Worm (Caenorhabditis elegans) whole organism, young adult: ENCODE data around the gene hal-3.

Experiments
- C06A6.2 ChIP-seq: fragments of 200-800 bp; sonication (Bioruptor generic); conservative IDR thresholded peaks from 2 replicates; pipeline ENCODE4 v1.3.6; 2022; ENCODE audit warnings: missing genetic modification characterization, missing compliant biosample characterization
- K12H6.12 ChIP-seq: fragments of 200-800 bp; sonication (Bioruptor generic); optimal IDR thresholded peaks from 2 replicates; lab custom pipeline; 2018; ENCODE audit warnings: mild to moderate bottlenecking, missing genetic modification characterization, missing compliant biosample characterization
- ama-1 ChIP-seq, 3 experiments: fragments of 150-350 bp in 1 of 3; sonication (generic microtip) in 2 of 3; optimal IDR thresholded peaks; 2 replicates each; lab custom pipeline; 2014 to 2018; ENCODE audit warnings: missing biosample characterization in 2 of 3, missing genetic modification characterization in 2 of 3, missing genetic modification reagents in 2 of 3
- ceh-79 ChIP-seq: sonication (generic microtip); optimal IDR thresholded peaks from 2 replicates; lab custom pipeline; 2017; ENCODE audit warnings: mild to moderate bottlenecking, missing genetic modification characterization, missing compliant biosample characterization
- dox-1 ChIP-seq: fragments of 200-800 bp; sonication (Bioruptor generic); IDR thresholded peaks from 2 replicates; pipeline ENCODE4 v1.3.6; 2022; ENCODE audit warnings: missing genetic modification reagents, missing genetic modification characterization, missing compliant biosample characterization
- pha-4 ChIP-seq: fragments of 150-350 bp; sonication (generic microtip); optimal IDR thresholded peaks from 2 replicates; lab custom pipeline; 2014; ENCODE audit warnings: missing biosample characterization, missing genetic modification reagents, missing genetic modification characterization
- snpc-4 ChIP-seq, 5 experiments: fragments of 150-350 bp in 1 of 5; sonication (generic microtip) in 4 of 5; optimal IDR thresholded peaks; 2 replicates each; lab custom pipeline; 2014 to 2018; ENCODE audit warnings: missing genetic modification characterization in 5 of 5, missing biosample characterization in 3 of 5, antibody characterized with exemption in 2 of 5, mild to moderate bottlenecking in 2 of 5, missing compliant biosample characterization in 2 of 5, missing genotype in 2 of 5, moderate library complexity in 2 of 5, missing genetic modification reagents in 1 of 5
- zim-3 ChIP-seq: sonication (generic microtip); optimal IDR thresholded peaks from 2 replicates; lab custom pipeline; 2017; ENCODE audit warnings: mild to moderate bottlenecking, missing genetic modification characterization, moderate library complexity, missing compliant biosample characterization
- ztf-6 ChIP-seq: fragments of 200-800 bp; sonication (Bioruptor generic); IDR thresholded peaks from 2 replicates; pipeline ENCODE4 v1.3.6; 2022; ENCODE audit warnings: missing genetic modification reagents, missing genetic modification characterization, missing compliant biosample characterization

ce11 chrII:9619402-9619862 lies 2.5 kb upstream of the hal-3 start:
- TF ChIP-seq pha-4 (tag; lab: Kevin White, UChicago) (no peak), dox-1 (peak; percentile 49; the same call in 1 of the 2 replicates), ceh-79 (no peak), zim-3 (tag; lab: Kevin White, UChicago) (peak; percentile 15), snpc-4 (GFP tag; optimal IDR thresholded peaks at IDR 0.05; lab: Kevin White, UChicago) (no peak), snpc-4 (tag; optimal IDR thresholded peaks at IDR 0.05; lab: Kevin White, UChicago) (peak in 3 of 4 experiments; percentile 3 to 32 (median 6)), ama-1 (optimal IDR thresholded peaks at IDR 0.05; lab: Kevin White, UChicago) (peak; percentile 39), ama-1 (GFP tag; optimal IDR thresholded peaks at IDR 0.05; lab: Kevin White, UChicago) (no peak), ztf-6 (no peak), K12H6.12 (tag; lab: Kevin White, UChicago) (peak; percentile 25), C06A6.2 (GFP tag; lab: Robert Waterston, UW) (0 out of 2 replicates have a peak, but pooled peaks have one; percentile 11)
